Worm (Caenorhabditis elegans) whole organism, early embryonic: Measurements from ENCODE around the gene B0524.2.

ENCODE experiments used
- F13C5.2 ChIP-seq: sonication (generic microtip); optimal IDR thresholded peaks from 2 replicates; lab custom pipeline; 2017; ENCODE audit warnings: mild to moderate bottlenecking, missing genetic modification characterization, inconsistent platforms, missing compliant biosample characterization
- ama-1 ChIP-seq: fragments of 150-350 bp; optimal IDR thresholded peaks from 2 replicates; lab custom pipeline; 2014
- ceh-13 ChIP-seq: fragments of 200-800 bp; sonication (Bioruptor generic); optimal IDR thresholded peaks from 2 replicates; lab custom pipeline; 2018; ENCODE audit warnings: mild to moderate bottlenecking, missing genetic modification characterization, missing compliant biosample characterization

- TF ChIP-seq ama-1 (lab: Kevin White, UChicago) (no peak), ceh-13 (GFP tag; lab: Kevin White, UChicago) (no peak), F13C5.2 (tag; lab: Kevin White, UChicago) (no peak)
Observed at ce11 chrIII:1852126-1852717, 41.6 kb upstream of the B0524.2 start.
